Worm (Caenorhabditis elegans): ENCODE measurements around the gene F31A3.3.

DNA sequence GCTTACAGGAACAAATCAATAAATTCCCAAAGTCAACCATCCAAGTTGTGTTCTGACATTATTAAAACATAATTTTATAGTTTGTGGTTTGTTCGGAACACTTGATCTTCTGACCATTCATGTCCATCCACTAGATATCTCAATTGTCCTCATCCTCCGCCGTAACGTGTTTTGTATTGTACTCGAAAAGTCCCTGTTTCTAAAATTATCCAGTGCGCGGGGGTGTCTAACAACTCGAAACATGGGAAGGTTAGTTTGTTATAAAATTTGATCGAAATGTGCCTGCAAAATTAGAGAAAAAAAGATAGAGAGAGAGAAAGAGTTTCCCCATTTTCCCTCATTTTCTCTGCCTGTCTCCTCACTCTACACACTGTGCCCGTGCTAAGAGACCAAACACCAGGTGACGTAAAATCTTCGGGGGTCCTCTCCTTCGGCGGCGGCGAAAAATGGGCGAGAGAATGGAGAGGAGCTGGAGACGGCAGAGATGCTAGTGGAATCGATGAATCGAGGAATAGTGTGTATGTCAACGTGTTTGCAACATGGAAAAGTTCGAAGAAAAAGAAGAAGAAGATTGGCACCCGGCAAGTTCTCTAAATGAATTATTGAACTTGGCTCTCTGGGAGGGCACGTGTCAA lies 28.2 kb downstream of the F31A3.3 start:
- no peak for TF ChIP-seq peb-1 (tag; optimal IDR thresholded peaks at IDR 0.05)
- TF ChIP-seq nhr-11 (tag; optimal IDR thresholded peaks at IDR 0.05) = no peak
- TF ChIP-seq ceh-16 (tag; optimal IDR thresholded peaks at IDR 0.05) = peak; percentile 54
- TF ChIP-seq ceh-82 (tag; optimal IDR thresholded peaks at IDR 0.05) = no peak
- no peak for TF ChIP-seq ztf-11 (tag; optimal IDR thresholded peaks at IDR 0.05)
- no peak for TF ChIP-seq aly-2 (tag; optimal IDR thresholded peaks at IDR 0.05)
- peak; percentile 33 for TF ChIP-seq nhr-77 (tag; optimal IDR thresholded peaks at IDR 0.05)
- peak; percentile 29 for TF ChIP-seq snpc-4 (tag; optimal IDR thresholded peaks at IDR 0.05)
- peak; percentile 62 for TF ChIP-seq blmp-1 (tag; optimal IDR thresholded peaks at IDR 0.05; ENCODE audit: insufficient read depth)
- no peak for TF ChIP-seq skn-1 (tag; optimal IDR thresholded peaks at IDR 0.05)
- TF ChIP-seq elt-1 (tag; optimal IDR thresholded peaks at IDR 0.05) = no peak
- no peak for TF ChIP-seq nhr-23 (tag; optimal IDR thresholded peaks at IDR 0.05)
- peak; percentile 54 for TF ChIP-seq ztf-4 (tag; optimal IDR thresholded peaks at IDR 0.05)

All from whole organism, L2 larva.